Fruit fly (Drosophila melanogaster) whole organism, embryonic: Measurements from ENCODE around the gene CG13124.

Experiments
- Ada2b ChIP-seq: fragments of 200-800 bp; sonication (Bioruptor generic); IDR thresholded peaks from 2 replicates; pipeline ENCODE4 v1.3.6; 2022; ENCODE audit warnings: missing biosample characterization, missing genetic modification characterization
- Atf-2 ChIP-seq: fragments of 200-800 bp; sonication (Bioruptor generic); optimal IDR thresholded peaks from 2 replicates; lab custom pipeline; 2016; ENCODE audit warnings: missing biosample characterization, missing genetic modification characterization
- B-H2 ChIP-seq: fragments of 200-800 bp; sonication (Bioruptor generic); optimal IDR thresholded peaks from 2 replicates; lab custom pipeline; 2018; ENCODE audit warnings: missing biosample characterization, mild to moderate bottlenecking, missing genetic modification characterization
- CG10321 ChIP-seq: fragments of 200-800 bp; sonication (Bioruptor generic); IDR thresholded peaks from 2 replicates; pipeline ENCODE4 v1.3.6; 2022; ENCODE audit warnings: missing biosample characterization, missing genetic modification characterization
- CG10979 ChIP-seq: fragments of 200-800 bp; sonication (Bioruptor generic); optimal IDR thresholded peaks from 2 replicates; lab custom pipeline; 2018; ENCODE audit warnings: missing biosample characterization, mild to moderate bottlenecking, missing genetic modification characterization, moderate library complexity
- CG12299 ChIP-seq: fragments of 200-800 bp; sonication (Bioruptor generic); optimal IDR thresholded peaks from 2 replicates; lab custom pipeline; 2018; ENCODE audit warnings: missing biosample characterization, mild to moderate bottlenecking, missing genetic modification characterization
- CG1233 ChIP-seq: fragments of 200-800 bp; sonication (Bioruptor generic); optimal IDR thresholded peaks from 4 replicates; lab custom pipeline; 2018; ENCODE audit warnings: missing biosample characterization, mild to moderate bottlenecking, missing genetic modification characterization
- CG13296 ChIP-seq: fragments of 200-800 bp; sonication (Bioruptor generic); optimal IDR thresholded peaks from 3 replicates; lab custom pipeline; 2018; ENCODE audit warnings: missing biosample characterization, mild to moderate bottlenecking, missing genetic modification characterization
- CG13424 ChIP-seq: fragments of 200-800 bp; sonication (Bioruptor generic); optimal IDR thresholded peaks from 2 replicates; lab custom pipeline; 2019; ENCODE audit warnings: missing biosample characterization, mild to moderate bottlenecking, missing genetic modification characterization, moderate library complexity
- CG14441 ChIP-seq: fragments of 200-800 bp; sonication (Bioruptor generic); IDR thresholded peaks from 2 replicates; pipeline ENCODE4 v1.3.6; 2022; ENCODE audit warnings: missing biosample characterization, missing genetic modification characterization
- CG1602 ChIP-seq: fragments of 200-800 bp; sonication (Bioruptor generic); optimal IDR thresholded peaks from 3 replicates; lab custom pipeline; 2016; ENCODE audit warnings: missing biosample characterization, missing genetic modification characterization
- CG16779 ChIP-seq: fragments of 200-800 bp; sonication (Bioruptor generic); IDR thresholded peaks from 2 replicates; pipeline ENCODE4 v1.3.6; 2022; ENCODE audit warnings: missing biosample characterization, missing genetic modification characterization
- CG18262 ChIP-seq: fragments of 200-800 bp; optimal IDR thresholded peaks from 3 replicates; lab custom pipeline; 2019; ENCODE audit warnings: missing biosample characterization, mild to moderate bottlenecking, missing genetic modification characterization, moderate library complexity
- CG2129 ChIP-seq: fragments of 200-800 bp; sonication (Bioruptor generic); IDR thresholded peaks from 2 replicates; pipeline ENCODE4 v1.3.6; 2022; ENCODE audit warnings: missing biosample characterization, missing genetic modification characterization; ENCODE audit not compliant: partially characterized antibody
- CG2678 ChIP-seq: fragments of 200-800 bp; sonication (Bioruptor generic); optimal IDR thresholded peaks from 3 replicates; lab custom pipeline; 2019; ENCODE audit warnings: missing biosample characterization, mild to moderate bottlenecking, missing genetic modification characterization, moderate library complexity
- CG2712 ChIP-seq: fragments of 200-800 bp; optimal IDR thresholded peaks from 3 replicates; lab custom pipeline; 2019; ENCODE audit warnings: missing biosample characterization, mild to moderate bottlenecking, missing genetic modification characterization, moderate library complexity
- CG30020 ChIP-seq: fragments of 200-800 bp; optimal IDR thresholded peaks from 2 replicates; lab custom pipeline; 2019; ENCODE audit warnings: missing biosample characterization, mild to moderate bottlenecking, missing genetic modification characterization, moderate library complexity
- CG3065 ChIP-seq: fragments of 200-800 bp; sonication (Bioruptor generic); optimal IDR thresholded peaks from 2 replicates; lab custom pipeline; 2016; ENCODE audit warnings: missing biosample characterization, missing genetic modification characterization
- CG34422 ChIP-seq: fragments of 200-800 bp; sonication (Bioruptor generic); IDR thresholded peaks from 3 replicates; pipeline ENCODE4 v1.3.6; 2022; ENCODE audit warnings: missing biosample characterization, missing genetic modification characterization
- CG4282 ChIP-seq: fragments of 200-800 bp; sonication (Bioruptor generic); optimal IDR thresholded peaks from 2 replicates; lab custom pipeline; 2016; ENCODE audit warnings: missing biosample characterization, missing genetic modification characterization
- CG5180 ChIP-seq: fragments of 200-800 bp; sonication (Bioruptor generic); optimal IDR thresholded peaks from 3 replicates; lab custom pipeline; 2017; ENCODE audit warnings: missing biosample characterization, missing genetic modification characterization, mild to moderate bottlenecking, moderate library complexity, missing genetic modification reagents
- CG5953 ChIP-seq: fragments of 200-800 bp; sonication (Bioruptor generic); IDR thresholded peaks from 2 replicates; pipeline ENCODE4 v1.3.6; 2022; ENCODE audit warnings: missing biosample characterization, missing genetic modification characterization
- CG6791 ChIP-seq: fragments of 200-800 bp; sonication (Bioruptor generic); IDR thresholded peaks from 3 replicates; pipeline ENCODE4 v1.3.6; 2022; ENCODE audit warnings: missing biosample characterization, missing genetic modification characterization; ENCODE audit not compliant: partially characterized antibody
- CG8089 ChIP-seq: fragments of 200-800 bp; sonication (Bioruptor generic); optimal IDR thresholded peaks from 3 replicates; lab custom pipeline; 2016; ENCODE audit warnings: missing biosample characterization, missing genetic modification characterization
- CG8290 ChIP-seq, 3 experiments: fragments of 200-800 bp; sonication (Bioruptor generic); optimal IDR thresholded peaks; 2 replicates each; lab custom pipeline; 2016 to 2019; ENCODE audit warnings: missing biosample characterization in 3 of 3, missing genetic modification characterization in 3 of 3, mild to moderate bottlenecking in 2 of 3, moderate library complexity in 1 of 3
- CG8765 ChIP-seq: fragments of 200-800 bp; sonication (Bioruptor generic); IDR thresholded peaks from 2 replicates; pipeline ENCODE4 v1.3.6; 2022; ENCODE audit warnings: missing biosample characterization, missing genetic modification characterization
- Camta ChIP-seq: fragments of 200-800 bp; sonication (Bioruptor generic); optimal IDR thresholded peaks from 2 replicates; lab custom pipeline; 2016; ENCODE audit warnings: missing biosample characterization, missing genetic modification characterization
- Dip3 ChIP-seq: fragments of 200-800 bp; sonication (Bioruptor generic); optimal IDR thresholded peaks from 3 replicates; lab custom pipeline; 2016; ENCODE audit warnings: missing biosample characterization, missing genetic modification characterization
- Elba2 ChIP-seq: fragments of 200-800 bp; sonication (Bioruptor generic); optimal IDR thresholded peaks from 3 replicates; lab custom pipeline; 2016; ENCODE audit warnings: missing biosample characterization, missing genetic modification characterization
- GATAe ChIP-seq: fragments of 200-800 bp; sonication (Bioruptor generic); conservative IDR thresholded peaks from 2 replicates; pipeline ENCODE4 v1.3.6; 2022; ENCODE audit warnings: missing biosample characterization, missing genetic modification characterization
- HLH4C ChIP-seq: fragments of 200-800 bp; sonication (Bioruptor generic); IDR thresholded peaks from 3 replicates; pipeline ENCODE4 v1.3.6; 2022; ENCODE audit warnings: missing biosample characterization, missing genetic modification characterization; ENCODE audit not compliant: partially characterized antibody
- Mes4 ChIP-seq: fragments of 200-800 bp; sonication (Bioruptor generic); optimal IDR thresholded peaks from 2 replicates; lab custom pipeline; 2016; ENCODE audit warnings: missing biosample characterization, missing genetic modification characterization
- Oaz ChIP-seq: fragments of 200-800 bp; sonication (Bioruptor generic); IDR thresholded peaks from 2 replicates; pipeline ENCODE4 v1.3.6; 2022; ENCODE audit warnings: missing biosample characterization, missing genetic modification characterization
- Stat92E ChIP-seq, 3 experiments: fragments of >200 bp in 2 of 3; fragments of 200-800 bp in 1 of 3; sonication (Bioruptor generic) in 1 of 3; optimal IDR thresholded peaks; 2 replicates each; lab custom pipeline; 2017 to 2019; ENCODE audit warnings: missing biosample characterization in 3 of 3, missing genetic modification characterization in 3 of 3, mild to moderate bottlenecking in 1 of 3, moderate library complexity in 1 of 3
- ase ChIP-seq: fragments of 200-800 bp; sonication (Bioruptor generic); IDR thresholded peaks from 3 replicates; pipeline ENCODE4 v1.3.6; 2022; ENCODE audit warnings: missing biosample characterization, missing genetic modification characterization
- ato ChIP-seq: fragments of 200-800 bp; sonication (Bioruptor generic); IDR thresholded peaks from 2 replicates; pipeline ENCODE4 v1.3.6; 2022; ENCODE audit warnings: missing biosample characterization, missing genetic modification characterization; ENCODE audit not compliant: partially characterized antibody
- gfzf ChIP-seq: fragments of 200-800 bp; sonication (Bioruptor generic); optimal IDR thresholded peaks from 2 replicates; lab custom pipeline; 2016; ENCODE audit warnings: missing biosample characterization, mild to moderate bottlenecking, missing genetic modification characterization, moderate library complexity
- gsb-n ChIP-seq: fragments of 200-800 bp; sonication (Bioruptor generic); optimal IDR thresholded peaks from 3 replicates; lab custom pipeline; 2018; ENCODE audit warnings: missing biosample characterization, mild to moderate bottlenecking, missing genetic modification characterization
- ham ChIP-seq: fragments of 200-800 bp; sonication (Bioruptor generic); IDR thresholded peaks from 2 replicates; pipeline ENCODE4 v1.3.6; 2022; ENCODE audit warnings: missing biosample characterization, missing genetic modification characterization
- lov ChIP-seq, 2 experiments: fragments of 200-800 bp in 1 of 2; fragments of >200 bp in 1 of 2; sonication (Bioruptor generic) in 1 of 2; IDR thresholded peaks in 1 of 2; optimal IDR thresholded peaks in 1 of 2; 2 replicates in 1 of 2; 3 replicates in 1 of 2; pipeline versions ENCODE4 v1.3.6 to Lab custom; 2017 to 2022; ENCODE audit warnings: missing biosample characterization in 1 of 2, missing genetic modification characterization in 1 of 2
- luna ChIP-seq: fragments of 200-800 bp; sonication (Bioruptor generic); optimal IDR thresholded peaks from 2 replicates; lab custom pipeline; 2016; ENCODE audit warnings: missing biosample characterization, missing genetic modification characterization
- mld ChIP-seq: fragments of 200-800 bp; sonication (Bioruptor generic); IDR thresholded peaks from 3 replicates; pipeline ENCODE4 v1.3.6; 2022; ENCODE audit warnings: missing biosample characterization, missing genetic modification characterization; ENCODE audit not compliant: partially characterized antibody
- nom ChIP-seq: fragments of 200-800 bp; sonication (Bioruptor generic); optimal IDR thresholded peaks from 2 replicates; lab custom pipeline; 2017; ENCODE audit warnings: missing biosample characterization, missing genetic modification characterization, mild to moderate bottlenecking, moderate library complexity, missing genetic modification reagents
- pho ChIP-seq: fragments of 200-800 bp; sonication (Bioruptor generic); optimal IDR thresholded peaks from 2 replicates; lab custom pipeline; 2016; ENCODE audit warnings: missing biosample characterization, missing genetic modification characterization
- pum ChIP-seq: fragments of 200-800 bp; sonication (Bioruptor generic); optimal IDR thresholded peaks from 2 replicates; lab custom pipeline; 2016; ENCODE audit warnings: missing biosample characterization, missing genetic modification characterization
- slp2 ChIP-seq: fragments of 200-800 bp; sonication (Bioruptor generic); optimal IDR thresholded peaks from 2 replicates; lab custom pipeline; 2016; ENCODE audit warnings: missing biosample characterization, missing genetic modification characterization
- tap ChIP-seq: fragments of 200-800 bp; optimal IDR thresholded peaks from 3 replicates; lab custom pipeline; 2019; ENCODE audit warnings: missing biosample characterization, mild to moderate bottlenecking, missing genetic modification characterization, moderate library complexity
- tup ChIP-seq: fragments of 200-800 bp; sonication (Bioruptor generic); optimal IDR thresholded peaks from 2 replicates; lab custom pipeline; 2016; ENCODE audit warnings: missing biosample characterization, mild to moderate bottlenecking, missing genetic modification characterization, moderate library complexity
- zfh1 ChIP-seq: fragments of 200-800 bp; sonication (Bioruptor generic); IDR thresholded peaks from 3 replicates; pipeline ENCODE4 v1.3.6; 2022; ENCODE audit warnings: missing biosample characterization, missing genetic modification characterization

Gene CG13124

DNA sequence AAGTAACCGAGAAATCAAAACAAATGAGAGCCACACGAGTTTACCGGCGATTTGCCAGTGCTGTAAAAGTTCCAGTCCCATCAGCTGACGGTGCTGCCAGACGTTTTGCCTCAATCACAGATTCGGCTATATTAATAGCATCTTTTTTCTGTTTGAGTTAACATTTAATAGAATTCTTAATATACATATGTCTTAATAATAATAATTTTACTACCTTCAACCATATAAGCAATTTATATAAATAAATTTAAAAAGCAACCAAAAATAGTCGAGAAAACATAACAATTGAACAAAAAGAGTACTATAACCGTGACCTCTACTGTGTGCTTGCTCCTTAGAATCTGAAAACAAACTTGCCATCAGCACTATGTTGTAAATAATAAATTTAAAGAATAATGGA lies 45.7 kb upstream of the CG13124 start, which contains the start of the genes CG13126 and CG4709 (continued):
- TF ChIP-seq Stat92E (GFP tag; optimal IDR thresholded peaks at IDR 0.05; lab: Kevin White, UChicago) (peak in 1 of 3 experiments; percentile 83), mld (GFP tag; lab: Robert Waterston, UW) (no peak), CG6791 (GFP tag; lab: Robert Waterston, UW) (no peak), CG2129 (GFP tag; lab: Robert Waterston, UW) (no peak), Mes4 (no peak), CG2712 (tag; lab: Kevin White, UChicago) (peak; percentile 98), CG13296 (peak; percentile 91), CG14441 (peak; percentile 86), CG30020 (peak; percentile 78), CG12299 (peak; percentile 82), CG34422 (peak; percentile 93), CG3065 (GFP tag; lab: Kevin White, UChicago) (peak; percentile 84), pho (GFP tag; lab: Kevin White, UChicago) (no peak), luna (GFP tag; lab: Kevin White, UChicago) (no peak), Ada2b (GFP tag; lab: Robert Waterston, UW) (peak; percentile 80), CG1233 (GFP tag; lab: Kevin White, UChicago) (peak; percentile 90), CG1602 (GFP tag; lab: Kevin White, UChicago) (peak; percentile 89), CG2678 (peak; percentile 96), CG4282 (no peak), pum (GFP tag; lab: Kevin White, UChicago) (peak; percentile 40), CG10321 (GFP tag; lab: Robert Waterston, UW) (peak; percentile 58), zfh1 (GFP tag; lab: Robert Waterston, UW) (peak; percentile 90), gfzf (GFP tag; lab: Kevin White, UChicago) (no peak), GATAe (GFP tag; lab: Robert Waterston, UW) (no peak; the same call in 1 of the 2 replicates), tup (GFP tag; lab: Kevin White, UChicago) (peak; percentile 56), CG18262 (peak; percentile 97), HLH4C (GFP tag; lab: Robert Waterston, UW) (no peak), ham (GFP tag; lab: Robert Waterston, UW) (no peak), tap (tag; lab: Kevin White, UChicago) (peak; percentile 92), CG13424 (tag; lab: Kevin White, UChicago) (peak; percentile 92), Oaz (GFP tag; lab: Robert Waterston, UW) (peak; percentile 73), slp2 (peak; percentile 26), Dip3 (GFP tag; lab: Kevin White, UChicago) (peak; percentile 52), ato (no peak), Atf-2 (GFP tag; lab: Kevin White, UChicago) (peak; percentile 10), nom (GFP tag; lab: Kevin White, UChicago) (peak; percentile 85), CG16779 (no peak), ase (GFP tag; lab: Robert Waterston, UW) (peak; percentile 89), CG8290 (GFP tag; optimal IDR thresholded peaks at IDR 0.05; lab: Kevin White, UChicago) (peak; percentile 89), CG8290 (tag; optimal IDR thresholded peaks at IDR 0.05; lab: Kevin White, UChicago) (peak in 1 of 2 experiments; percentile 42), lov (optimal IDR thresholded peaks at IDR 0.05; lab: Kevin White, UChicago) (no peak), lov (GFP tag; IDR thresholded peaks at IDR 0.05; lab: Robert Waterston, UW) (peak; percentile 68; the same call in 2 of the 3 replicates), CG5953 (GFP tag; lab: Robert Waterston, UW) (peak; percentile 53), CG8089 (GFP tag; lab: Kevin White, UChicago) (no peak), Camta (GFP tag; lab: Kevin White, UChicago) (peak; percentile 41), CG10979 (tag; lab: Kevin White, UChicago) (peak; percentile 96), Elba2 (GFP tag; lab: Kevin White, UChicago) (peak; percentile 15), gsb-n (tag; lab: Kevin White, UChicago) (peak; percentile 93), B-H2 (peak; percentile 84), CG5180 (GFP tag; lab: Kevin White, UChicago) (peak; percentile 71), CG8765 (GFP tag; lab: Robert Waterston, UW) (peak; percentile 74)
